Fruit fly (Drosophila melanogaster): ENCODE measurements around the gene CG1958.

DNA sequence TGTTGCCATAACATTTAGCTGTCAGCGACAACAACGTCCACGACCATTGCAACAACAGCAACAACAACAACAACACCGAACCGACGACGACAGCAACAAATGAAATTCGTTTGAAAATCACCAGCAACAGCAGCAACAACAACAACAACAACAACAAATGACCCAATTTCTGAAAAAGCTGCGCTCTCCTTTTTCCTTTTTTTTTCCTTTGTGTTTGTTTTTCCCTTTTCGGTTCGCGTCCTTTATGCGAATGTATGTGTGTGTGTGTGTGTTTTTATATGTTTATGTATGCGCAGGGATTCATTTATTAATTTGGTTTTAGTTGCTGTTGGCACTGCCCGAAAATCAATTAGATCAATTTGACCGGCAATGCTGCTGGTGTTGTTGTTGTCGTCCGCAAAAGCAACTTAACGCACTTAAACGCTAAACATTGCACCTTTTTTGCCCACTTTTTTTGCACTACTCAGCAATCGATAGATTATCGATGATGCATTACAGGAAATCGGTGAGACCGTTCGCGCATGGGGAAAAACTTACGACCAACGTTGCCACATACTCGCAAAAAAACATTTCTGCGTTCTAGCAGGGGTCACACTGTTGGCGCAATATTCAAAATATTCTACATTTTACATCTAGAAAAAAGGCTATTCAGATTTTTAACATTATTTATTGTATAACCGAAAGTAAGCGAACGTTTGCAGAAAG, 24.3 kb downstream of the CG1958 start, which contains the start of gene unc-119:
- TF ChIP-seq CG8478 (optimal IDR thresholded peaks at IDR 0.05), result no peak
- peak; percentile 42 to 60 for TF ChIP-seq CTCF (optimal IDR thresholded peaks at IDR 0.05)

Data from S2 (cell line).